Worm (Caenorhabditis elegans) whole organism, early embryonic: ENCODE results near the gene Y48B6A.10.

Experiments used
- B0310.2 ChIP-seq: sonication (generic microtip); optimal IDR thresholded peaks from 2 replicates; lab custom pipeline; 2016; ENCODE audit warnings: mild to moderate bottlenecking, missing genetic modification characterization, missing compliant biosample characterization
- F13C5.2 ChIP-seq: sonication (generic microtip); optimal IDR thresholded peaks from 2 replicates; lab custom pipeline; 2017; ENCODE audit warnings: mild to moderate bottlenecking, missing genetic modification characterization, inconsistent platforms, missing compliant biosample characterization
- aly-1 ChIP-seq: sonication (generic microtip); optimal IDR thresholded peaks from 2 replicates; lab custom pipeline; 2016; ENCODE audit warnings: missing genetic modification characterization, missing compliant biosample characterization
- ama-1 ChIP-seq: fragments of 150-350 bp; optimal IDR thresholded peaks from 2 replicates; lab custom pipeline; 2014
- ceh-13 ChIP-seq: fragments of 200-800 bp; sonication (Bioruptor generic); optimal IDR thresholded peaks from 2 replicates; lab custom pipeline; 2018; ENCODE audit warnings: mild to moderate bottlenecking, missing genetic modification characterization, missing compliant biosample characterization
- ceh-36 ChIP-seq: sonication (generic microtip); optimal IDR thresholded peaks from 2 replicates; lab custom pipeline; 2016; ENCODE audit warnings: missing genetic modification characterization, inconsistent platforms, missing compliant biosample characterization
- ets-7 ChIP-seq: sonication (generic microtip); optimal IDR thresholded peaks from 2 replicates; lab custom pipeline; 2016; ENCODE audit warnings: missing genotype, missing genetic modification characterization, missing compliant biosample characterization
- flt-1 ChIP-seq: fragments of 200-800 bp; sonication (Bioruptor generic); IDR thresholded peaks from 2 replicates; pipeline ENCODE4 v1.3.6; 2022; ENCODE audit warnings: missing genetic modification characterization, missing compliant biosample characterization
- hmbx-1 ChIP-seq: sonication (generic microtip); optimal IDR thresholded peaks from 2 replicates; lab custom pipeline; 2016; ENCODE audit warnings: mild to moderate bottlenecking, missing genetic modification characterization, missing compliant biosample characterization
- hmg-4 ChIP-seq: fragments of 200-800 bp; sonication (Bioruptor generic); optimal IDR thresholded peaks from 2 replicates; lab custom pipeline; 2018; ENCODE audit warnings: mild to moderate bottlenecking, missing genetic modification characterization, missing compliant biosample characterization
- hnd-1 ChIP-seq: sonication (generic microtip); optimal IDR thresholded peaks from 2 replicates; lab custom pipeline; 2016; ENCODE audit warnings: missing genetic modification characterization, missing compliant biosample characterization
- pes-1 ChIP-seq: fragments of 200-800 bp; sonication (Bioruptor generic); IDR thresholded peaks from 2 replicates; pipeline ENCODE4 v1.3.6; 2022; ENCODE audit warnings: missing genetic modification reagents, missing genetic modification characterization, missing compliant biosample characterization
- scrt-1 ChIP-seq: fragments of 200-800 bp; sonication (Bioruptor generic); IDR thresholded peaks from 2 replicates; pipeline ENCODE4 v1.3.6; 2022; ENCODE audit warnings: missing genetic modification characterization, missing compliant biosample characterization
- sea-1 ChIP-seq: fragments of 200-800 bp; sonication (Bioruptor generic); conservative IDR thresholded peaks from 2 replicates; pipeline ENCODE4 v1.3.6; 2022; ENCODE audit warnings: missing genetic modification characterization, missing compliant biosample characterization
- tbx-11 ChIP-seq: fragments of 200-800 bp; sonication (Bioruptor generic); IDR thresholded peaks from 2 replicates; pipeline ENCODE4 v1.3.6; 2022; ENCODE audit warnings: missing genetic modification characterization, missing compliant biosample characterization
- tbx-37 ChIP-seq: fragments of 200-800 bp; sonication (Bioruptor generic); conservative IDR thresholded peaks from 2 replicates; pipeline ENCODE4 v1.3.6; 2022; ENCODE audit warnings: missing genetic modification reagents, missing genetic modification characterization, missing compliant biosample characterization
- tra-4 ChIP-seq: sonication (generic microtip); optimal IDR thresholded peaks from 2 replicates; lab custom pipeline; 2017; ENCODE audit warnings: missing genetic modification characterization, missing compliant biosample characterization

Y48B6A.10 gene

DNA sequence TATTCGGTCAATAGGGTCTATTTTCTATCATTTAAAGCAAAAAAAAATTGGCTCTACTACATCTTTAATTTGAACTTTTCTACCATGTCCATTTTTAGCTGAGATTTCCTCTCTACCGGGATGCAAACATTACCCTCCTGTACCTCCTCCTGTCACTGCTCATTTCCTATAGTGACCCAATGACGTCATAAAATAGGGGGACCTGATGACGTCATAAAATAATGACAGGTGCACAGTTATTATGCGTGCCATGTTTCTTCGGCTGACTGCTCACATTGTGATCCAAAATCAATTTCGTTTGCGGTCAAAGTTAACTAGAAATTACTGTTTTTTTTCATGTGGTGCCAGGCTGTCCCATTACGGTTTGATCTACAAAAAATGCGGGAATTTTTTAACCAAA, 27.3 kb upstream of the Y48B6A.10 start:
- TF ChIP-seq B0310.2 (peak; percentile 7), flt-1 (no peak)

DNA sequence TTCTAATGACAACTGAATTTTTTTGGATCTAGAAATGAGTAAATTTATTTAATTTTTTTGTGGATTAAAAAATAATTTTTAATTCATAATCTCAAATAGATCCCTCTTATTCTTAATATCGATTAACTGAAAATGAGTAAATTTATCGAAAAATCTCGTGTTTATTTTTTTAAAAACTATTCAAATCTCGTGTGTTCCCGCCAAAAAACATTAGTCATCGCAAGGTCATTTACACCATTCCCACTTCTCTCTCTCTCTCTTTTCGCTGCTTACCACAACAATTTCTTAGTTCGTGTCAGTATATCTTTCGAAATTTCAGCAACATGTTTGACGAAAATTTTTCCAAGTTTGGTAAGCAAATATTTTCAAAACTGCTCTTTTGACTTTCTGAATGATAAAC, 26.8 kb upstream of the Y48B6A.10 start:
- no peak for TF ChIP-seq tbx-37
- no peak for TF ChIP-seq ets-7 (tag; lab: Kevin White, UChicago)
- no peak for TF ChIP-seq aly-1
- no peak for TF ChIP-seq hmbx-1
- TF ChIP-seq flt-1, result no peak
- no peak for TF ChIP-seq F13C5.2 (tag; lab: Kevin White, UChicago)
- TF ChIP-seq tbx-11 (GFP tag; lab: Robert Waterston, UW), result no peak
- TF ChIP-seq hmg-4 (GFP tag; lab: Kevin White, UChicago), result no peak
- no peak for TF ChIP-seq hnd-1
- no peak for TF ChIP-seq ceh-13 (GFP tag; lab: Kevin White, UChicago)
- TF ChIP-seq B0310.2, result no peak
- no peak for TF ChIP-seq scrt-1 (GFP tag; lab: Robert Waterston, UW)
- TF ChIP-seq sea-1 (GFP tag; lab: Robert Waterston, UW), result no peak
- TF ChIP-seq ama-1 (lab: Kevin White, UChicago), result no peak
- TF ChIP-seq ceh-36 (tag; lab: Kevin White, UChicago), result no peak
- no peak for TF ChIP-seq pes-1 (GFP tag; lab: Robert Waterston, UW)
- TF ChIP-seq tra-4 (tag; lab: Kevin White, UChicago), result no peak

DNA sequence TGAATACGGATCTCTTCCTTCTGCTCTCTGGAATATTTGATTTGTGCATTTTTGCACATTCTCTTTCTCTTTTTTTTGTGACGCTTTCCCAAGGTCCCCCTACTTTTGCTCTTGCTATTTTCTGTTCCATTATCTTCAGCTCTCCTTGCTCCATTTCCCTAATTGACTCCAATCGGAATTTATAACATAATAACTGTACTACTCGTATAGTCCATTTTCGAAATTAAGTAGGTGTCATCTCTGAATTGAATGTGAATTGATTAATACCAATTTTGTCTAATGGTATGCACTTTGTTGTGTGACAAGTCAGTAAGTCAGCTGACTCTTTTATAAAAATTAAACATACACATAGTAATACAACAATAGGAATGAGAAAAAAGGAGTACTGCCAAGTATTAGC, 18.3 kb upstream of the Y48B6A.10 start:
- no peak for TF ChIP-seq flt-1
- no peak for TF ChIP-seq ceh-13 (GFP tag; lab: Kevin White, UChicago)
- TF ChIP-seq hmbx-1, result no peak
- TF ChIP-seq ets-7 (tag; lab: Kevin White, UChicago), result no peak
- no peak for TF ChIP-seq hnd-1
- no peak for TF ChIP-seq tra-4 (tag; lab: Kevin White, UChicago)
- TF ChIP-seq scrt-1 (GFP tag; lab: Robert Waterston, UW), result no peak
- no peak for TF ChIP-seq F13C5.2 (tag; lab: Kevin White, UChicago)
- TF ChIP-seq tbx-11 (GFP tag; lab: Robert Waterston, UW), result no peak
- TF ChIP-seq tbx-37, result no peak
- TF ChIP-seq sea-1 (GFP tag; lab: Robert Waterston, UW), result no peak
- TF ChIP-seq hmg-4 (GFP tag; lab: Kevin White, UChicago), result no peak
- no peak for TF ChIP-seq pes-1 (GFP tag; lab: Robert Waterston, UW)
- TF ChIP-seq aly-1, result no peak

DNA sequence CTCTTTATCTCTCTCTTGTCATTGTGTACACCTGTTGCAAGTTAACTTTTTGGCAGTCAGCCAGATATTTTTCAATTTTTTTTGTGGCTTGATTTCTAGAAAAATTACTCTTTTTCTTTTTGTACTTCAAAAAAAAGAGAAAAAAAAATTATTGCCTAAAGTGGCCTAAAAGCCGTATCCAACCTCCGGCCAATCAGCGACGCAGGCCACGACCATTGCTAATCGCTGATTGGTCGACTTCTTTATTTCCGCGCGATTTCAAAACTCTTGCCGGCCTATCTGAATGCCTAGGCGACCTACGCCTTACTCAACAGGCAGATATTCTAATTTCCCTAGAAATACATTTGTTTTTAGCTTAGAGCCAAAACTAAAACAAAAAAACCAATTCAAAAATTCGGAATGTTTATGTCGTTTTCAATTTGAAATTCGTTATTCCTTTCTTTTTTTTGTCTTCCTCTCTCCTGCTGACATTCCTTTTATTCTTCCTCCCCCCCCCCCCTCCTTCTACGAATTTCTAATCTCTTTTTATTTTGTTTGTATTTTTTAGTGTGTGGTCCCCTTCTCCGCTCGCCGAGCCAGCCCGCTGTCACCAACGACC, 16.6 kb upstream of the Y48B6A.10 start, which contains the start of gene ace-4:
Gene ace-4, plus strand, starts transcription at position 548 of the 598 bp plus-strand sequence.
- no peak for TF ChIP-seq F13C5.2 (tag; lab: Kevin White, UChicago)
- no peak for TF ChIP-seq pes-1 (GFP tag; lab: Robert Waterston, UW)
- TF ChIP-seq hmbx-1, result no peak
- TF ChIP-seq ceh-36 (tag; lab: Kevin White, UChicago), result no peak
- no peak for TF ChIP-seq ceh-13 (GFP tag; lab: Kevin White, UChicago)
- TF ChIP-seq ama-1 (lab: Kevin White, UChicago), result no peak
- TF ChIP-seq ets-7 (tag; lab: Kevin White, UChicago), result no peak
- TF ChIP-seq tbx-37, result no peak
- no peak for TF ChIP-seq tbx-11 (GFP tag; lab: Robert Waterston, UW)
- TF ChIP-seq aly-1, result no peak
- no peak for TF ChIP-seq hnd-1
- TF ChIP-seq hmg-4 (GFP tag; lab: Kevin White, UChicago), result no peak
- no peak for TF ChIP-seq sea-1 (GFP tag; lab: Robert Waterston, UW)
- TF ChIP-seq scrt-1 (GFP tag; lab: Robert Waterston, UW), result no peak

DNA sequence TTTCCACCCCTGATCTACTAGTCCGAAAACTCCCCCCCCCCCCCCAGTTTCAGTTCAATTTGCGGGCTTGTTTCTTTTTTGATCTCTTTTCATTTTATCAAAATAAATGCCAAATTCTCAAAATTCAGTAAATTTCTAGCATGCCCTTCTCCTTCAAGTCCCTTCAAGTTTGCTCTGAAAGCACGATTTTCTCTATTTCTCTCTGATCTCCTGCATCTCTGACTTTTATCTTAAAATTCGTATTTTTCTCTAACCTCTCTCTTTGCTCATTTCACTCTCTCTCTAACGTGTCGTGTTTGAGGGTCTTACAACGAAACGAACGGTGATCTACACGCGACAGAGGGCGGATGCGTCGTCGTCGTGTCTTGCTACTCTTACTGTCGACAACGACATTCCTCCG, 8.9 kb upstream of the Y48B6A.10 start, which contains the start of gene ace-3:
Gene ace-3, plus strand, starts transcription at position 301 of the 400 bp plus-strand sequence.
- no peak for TF ChIP-seq F13C5.2 (tag; lab: Kevin White, UChicago)
- TF ChIP-seq ets-7 (tag; lab: Kevin White, UChicago), result no peak
- no peak for TF ChIP-seq hmbx-1
- TF ChIP-seq ceh-13 (GFP tag; lab: Kevin White, UChicago), result no peak
- TF ChIP-seq tra-4 (tag; lab: Kevin White, UChicago), result no peak
- no peak for TF ChIP-seq tbx-37
- TF ChIP-seq pes-1 (GFP tag; lab: Robert Waterston, UW), result no peak
- TF ChIP-seq tbx-11 (GFP tag; lab: Robert Waterston, UW), result no peak
- TF ChIP-seq sea-1 (GFP tag; lab: Robert Waterston, UW), result no peak
- TF ChIP-seq hnd-1, result no peak
- TF ChIP-seq B0310.2, result no peak
- TF ChIP-seq aly-1, result no peak
- no peak for TF ChIP-seq scrt-1 (GFP tag; lab: Robert Waterston, UW)
- TF ChIP-seq ama-1 (lab: Kevin White, UChicago), result no peak
- TF ChIP-seq flt-1, result no peak
- TF ChIP-seq ceh-36 (tag; lab: Kevin White, UChicago), result no peak
- no peak for TF ChIP-seq hmg-4 (GFP tag; lab: Kevin White, UChicago)

DNA sequence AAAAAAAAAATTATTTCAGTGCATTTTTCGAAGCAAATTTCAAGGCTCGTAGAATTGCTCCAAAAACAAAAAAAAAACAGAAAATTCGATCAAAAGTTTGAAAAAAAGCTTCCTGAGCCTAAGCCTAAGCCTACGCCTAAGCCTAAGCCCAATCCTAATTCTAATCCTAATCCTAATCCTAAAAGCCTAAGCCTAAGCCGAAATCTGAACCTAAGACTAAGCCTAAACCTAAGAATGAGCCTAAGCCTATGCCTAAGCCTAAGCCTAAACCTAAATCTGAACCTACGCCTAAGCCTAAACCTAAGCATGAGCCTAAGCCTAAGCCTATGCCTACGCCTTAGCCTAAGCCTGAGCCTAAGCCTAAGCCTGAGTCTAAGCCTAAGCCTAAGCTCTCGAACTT, 8.0 kb upstream of the Y48B6A.10 start:
- TF ChIP-seq hmg-4 (GFP tag; lab: Kevin White, UChicago) (no peak), ceh-36 (tag; lab: Kevin White, UChicago) (peak; percentile 88), flt-1 (no peak)

DNA sequence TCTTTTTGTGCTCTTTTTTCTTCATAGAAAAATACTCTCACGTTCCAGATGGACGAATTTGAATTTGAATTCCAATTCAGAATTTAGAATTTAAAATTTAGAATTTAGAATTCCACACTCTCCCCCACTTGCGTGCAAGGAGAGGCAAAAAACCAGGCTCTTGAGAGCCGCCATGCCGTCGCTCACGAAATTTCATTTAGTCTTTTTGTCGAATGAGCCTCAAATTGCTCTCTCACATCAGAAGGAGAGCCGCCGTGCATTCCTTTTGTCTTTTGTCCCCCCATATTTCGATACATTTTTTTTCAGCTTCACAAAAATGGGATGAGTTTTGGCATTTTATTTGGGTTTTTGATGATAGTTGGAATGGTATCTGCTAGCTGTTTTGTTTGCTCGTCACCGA, 3.1 kb upstream of the Y48B6A.10 start, which contains the start of gene hot-7:
Gene hot-7, plus strand, starts transcription at position 301 of the 400 bp plus-strand sequence.
- TF ChIP-seq sea-1 (GFP tag; lab: Robert Waterston, UW) (no peak), tbx-37 (no peak), pes-1 (GFP tag; lab: Robert Waterston, UW) (no peak), hmbx-1 (no peak), ceh-13 (GFP tag; lab: Kevin White, UChicago) (no peak), ets-7 (tag; lab: Kevin White, UChicago) (no peak), tra-4 (tag; lab: Kevin White, UChicago) (no peak), F13C5.2 (tag; lab: Kevin White, UChicago) (no peak), hmg-4 (GFP tag; lab: Kevin White, UChicago) (no peak), aly-1 (no peak), hnd-1 (no peak)
